Fruit fly (Drosophila melanogaster): Measurements from ENCODE around the gene CG18641.

The CG18641 gene

DNA sequence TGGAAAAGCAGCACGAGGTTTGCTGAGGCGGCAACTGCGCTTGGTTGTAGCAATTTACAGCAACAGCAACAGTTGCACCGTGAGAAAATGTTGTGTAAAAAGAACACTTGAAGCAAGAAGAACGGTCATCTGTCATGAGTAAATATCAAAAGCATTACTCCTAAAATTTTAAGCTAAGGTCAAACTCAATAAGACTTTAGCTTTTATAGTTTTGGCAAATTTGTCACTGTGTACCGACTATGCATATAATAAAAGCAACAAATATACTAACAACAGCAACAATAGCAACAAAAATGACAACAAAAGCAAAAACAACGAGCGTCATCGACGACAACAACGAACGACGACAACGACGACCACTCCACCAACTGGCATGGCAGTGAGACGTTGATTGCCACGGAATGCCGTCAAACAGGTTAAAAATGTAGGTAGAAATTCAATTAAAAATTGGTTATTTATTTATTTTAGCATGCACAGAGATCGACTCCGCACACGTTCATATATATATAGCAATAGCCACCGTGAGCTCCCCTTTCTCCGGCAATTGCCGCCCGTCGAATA lies 18.5 kb upstream of the CG18641 start (continued):
- TF ChIP-seq CG9727 (GFP tag; optimal IDR thresholded peaks at IDR 0.05) (peak; percentile 41), CG1647 (GFP tag; optimal IDR thresholded peaks at IDR 0.05) (peak; percentile 76), Atf6 (GFP tag; IDR thresholded peaks at IDR 0.05) (peak; percentile 66; the same call in 1 of the 2 replicates), cad (GFP tag; optimal IDR thresholded peaks at IDR 0.05) (no peak), BEAF-32 (GFP tag; optimal IDR thresholded peaks at IDR 0.05) (no peak), kni (GFP tag; optimal IDR thresholded peaks at IDR 0.05) (peak; percentile 31), CG5245 (GFP tag; optimal IDR thresholded peaks at IDR 0.05) (peak; percentile 90), run (tag; optimal IDR thresholded peaks at IDR 0.05) (peak; percentile 63), CG11093 (GFP tag; IDR thresholded peaks at IDR 0.05) (peak; percentile 67; the same call in 2 of the 3 replicates), Hmr (GFP tag; optimal IDR thresholded peaks at IDR 0.05) (peak; percentile 53), Antp (GFP tag; optimal IDR thresholded peaks at IDR 0.05) (peak; percentile 89), bcd (GFP tag; optimal IDR thresholded peaks at IDR 0.05) (peak; percentile 74), CG12236 (GFP tag; optimal IDR thresholded peaks at IDR 0.05) (peak; percentile 72), yki (optimal IDR thresholded peaks at IDR 0.05) (no peak), CG10431 (GFP tag; optimal IDR thresholded peaks at IDR 0.05) (peak; percentile 50), CG31388 (GFP tag; optimal IDR thresholded peaks at IDR 0.05) (peak; percentile 64), CG4820 (GFP tag; optimal IDR thresholded peaks at IDR 0.05) (peak; percentile 84), CG4404 (GFP tag; IDR thresholded peaks at IDR 0.05) (peak; percentile 12; the same call in 1 of the 2 replicates), Doc2 (GFP tag; IDR thresholded peaks at IDR 0.05) (0 out of 2 replicates have a peak, but pooled peaks have one; percentile 26), unc-4 (GFP tag; IDR thresholded peaks at IDR 0.05; ENCODE audit: partially characterized antibody) (no peak), CG11456 (GFP tag; IDR thresholded peaks at IDR 0.05) (peak; percentile 80), Lhr (GFP tag; optimal IDR thresholded peaks at IDR 0.05) (peak; percentile 59), eve (GFP tag; optimal IDR thresholded peaks at IDR 0.05) (peak in 1 of 2 experiments; percentile 96), Tbp (GFP tag; optimal IDR thresholded peaks at IDR 0.05) (no peak), CG18764 (GFP tag; optimal IDR thresholded peaks at IDR 0.05) (peak; percentile 58), fu2 (GFP tag; optimal IDR thresholded peaks at IDR 0.05) (peak; percentile 1), kay (GFP tag; optimal IDR thresholded peaks at IDR 0.05) (peak; percentile 67), sens (GFP tag) (peak; percentile 98), CG10959 (GFP tag; IDR thresholded peaks at IDR 0.05) (peak; percentile 57), CG17359 (tag; optimal IDR thresholded peaks at IDR 0.05) (peak; percentile 90), gt (GFP tag; IDR thresholded peaks at IDR 0.05) (peak; percentile 60), Chrac-16 (GFP tag; optimal IDR thresholded peaks at IDR 0.05) (peak; percentile 72), grn (GFP tag; optimal IDR thresholded peaks at IDR 0.05) (peak; percentile 10), MBD-R2 (GFP tag; IDR thresholded peaks at IDR 0.05) (peak; percentile 47; the same call in 1 of the 2 replicates), gcm (GFP tag; optimal IDR thresholded peaks at IDR 0.05) (peak; percentile 69), CG30403 (GFP tag; optimal IDR thresholded peaks at IDR 0.05) (peak; percentile 87), CG10654 (GFP tag; optimal IDR thresholded peaks at IDR 0.05) (peak; percentile 77), cg (GFP tag; optimal IDR thresholded peaks at IDR 0.05) (no peak), Gsc (GFP tag; IDR thresholded peaks at IDR 0.05) (peak; percentile 54; the same call in 1 of the 2 replicates), gsb-n (tag; optimal IDR thresholded peaks at IDR 0.05) (peak; percentile 69), Sry-β (GFP tag; optimal IDR thresholded peaks at IDR 0.05) (no peak), Spps (tag; optimal IDR thresholded peaks at IDR 0.05) (no peak), CG17568 (GFP tag; optimal IDR thresholded peaks at IDR 0.05) (peak; percentile 71), en (GFP tag; optimal IDR thresholded peaks at IDR 0.05) (peak; percentile 79), wor (GFP tag; IDR thresholded peaks at IDR 0.05) (peak; percentile 83), jumu (GFP tag; optimal IDR thresholded peaks at IDR 0.05) (peak; percentile 83), zfh2 (GFP tag; optimal IDR thresholded peaks at IDR 0.05) (peak; percentile 15), CG14050 (GFP tag; IDR thresholded peaks at IDR 0.05) (peak; percentile 86), CG12104 (GFP tag; optimal IDR thresholded peaks at IDR 0.05) (peak; percentile 69), CG9437 (GFP tag; optimal IDR thresholded peaks at IDR 0.05) (peak; percentile 60), fd3F (GFP tag; optimal IDR thresholded peaks at IDR 0.05) (peak; percentile 69)

Measured in whole organism, embryonic.